Fruit fly (Drosophila melanogaster): ENCODE data around the gene CG13928.
A peak's percentile ranks its signal among the peaks of the same experiment; 100 is the strongest.

CG13928 gene

dm6 chr3L:1644920-1645567 lies 16.9 kb upstream of the CG13928 start, which contains the start of the genes alphaCOP and CG13919:
Gene alphaCOP, minus strand, starts transcription at chr3L:1645199.
Gene CG13919, plus strand, starts transcription at chr3L:1645467.
- TF ChIP-seq pdm3 (GFP tag; optimal IDR thresholded peaks at IDR 0.05) (peak; percentile 98), CG1621 (tag; optimal IDR thresholded peaks at IDR 0.05) (peak; percentile 95), topi (GFP tag; optimal IDR thresholded peaks at IDR 0.05) (peak; percentile 98), net (GFP tag; optimal IDR thresholded peaks at IDR 0.05) (peak; percentile 96), fd59A (GFP tag; optimal IDR thresholded peaks at IDR 0.05) (peak; percentile 96), Eip93F (GFP tag; optimal IDR thresholded peaks at IDR 0.05) (no peak), Sox102F (GFP tag; optimal IDR thresholded peaks at IDR 0.05) (peak; percentile 97), acj6 (GFP tag; optimal IDR thresholded peaks at IDR 0.05) (peak; percentile 99), CG3032 (tag; optimal IDR thresholded peaks at IDR 0.05) (peak; percentile 97), CG6808 (GFP tag; optimal IDR thresholded peaks at IDR 0.05) (peak; percentile 91), CG8319 (GFP tag; optimal IDR thresholded peaks at IDR 0.05) (peak; percentile 96), lz (GFP tag; optimal IDR thresholded peaks at IDR 0.05) (peak; percentile 98), CG16779 (tag; optimal IDR thresholded peaks at IDR 0.05) (peak; percentile 91), Sox15 (GFP tag; optimal IDR thresholded peaks at IDR 0.05) (peak; percentile 97), CG31627 (GFP tag; optimal IDR thresholded peaks at IDR 0.05) (peak; percentile 98), CG11902 (GFP tag; optimal IDR thresholded peaks at IDR 0.05) (peak; percentile 91), Smox (GFP tag; optimal IDR thresholded peaks at IDR 0.05) (peak; percentile 97), CG15336 (GFP tag; IDR thresholded peaks at IDR 0.05) (peak; percentile 99), CG11762 (GFP tag; optimal IDR thresholded peaks at IDR 0.05; ENCODE audit: insufficient read depth) (peak; percentile 94), Hr4 (GFP tag; optimal IDR thresholded peaks at IDR 0.05) (peak; percentile 98), Sox14 (GFP tag; optimal IDR thresholded peaks at IDR 0.05) (peak; percentile 98), dsx (GFP tag; optimal IDR thresholded peaks at IDR 0.05; ENCODE audit: poor library complexity, severe bottlenecking) (peak; percentile 98), CG8119 (GFP tag; IDR thresholded peaks at IDR 0.05) (peak; percentile 99), CG10631 (GFP tag; optimal IDR thresholded peaks at IDR 0.05) (peak; percentile 98), fkh (GFP tag; optimal IDR thresholded peaks at IDR 0.05) (peak; percentile 94), CG6163 (GFP tag; IDR thresholded peaks at IDR 0.05) (peak; percentile 93), CG3919 (GFP tag; optimal IDR thresholded peaks at IDR 0.05) (peak; percentile 96), CG6792 (GFP tag; optimal IDR thresholded peaks at IDR 0.05) (peak; percentile 97), Hr38 (GFP tag; optimal IDR thresholded peaks at IDR 0.05) (peak; percentile 70), spab (GFP tag; optimal IDR thresholded peaks at IDR 0.05) (peak; percentile 89), CG8632 (GFP tag; optimal IDR thresholded peaks at IDR 0.05) (peak; percentile 98), cyc (GFP tag; optimal IDR thresholded peaks at IDR 0.05) (peak; percentile 96), Blimp-1 (GFP tag; optimal IDR thresholded peaks at IDR 0.05) (peak; percentile 83), CG34406 (GFP tag; optimal IDR thresholded peaks at IDR 0.05) (peak; percentile 97), CG6854 (GFP tag; optimal IDR thresholded peaks at IDR 0.05) (peak; percentile 82), achi (GFP tag; optimal IDR thresholded peaks at IDR 0.05) (peak; percentile 97), CG9139 (GFP tag; optimal IDR thresholded peaks at IDR 0.05) (peak; percentile 95), Ets21C (GFP tag; optimal IDR thresholded peaks at IDR 0.05) (peak; percentile 95), Ets96B (tag; optimal IDR thresholded peaks at IDR 0.05) (peak; percentile 95), Lpt (GFP tag; optimal IDR thresholded peaks at IDR 0.05) (peak; percentile 97), fd85E (GFP tag; optimal IDR thresholded peaks at IDR 0.05) (no peak), CG7368 (GFP tag; optimal IDR thresholded peaks at IDR 0.05) (peak; percentile 91), vri (GFP tag; optimal IDR thresholded peaks at IDR 0.05) (no peak), Hr39 (GFP tag; optimal IDR thresholded peaks at IDR 0.05) (peak; percentile 97), CG10669 (GFP tag; optimal IDR thresholded peaks at IDR 0.05) (peak; percentile 96), dac (GFP tag; optimal IDR thresholded peaks at IDR 0.05) (peak; percentile 91), salr (GFP tag; optimal IDR thresholded peaks at IDR 0.05) (peak; percentile 94), Gug (GFP tag; IDR thresholded peaks at IDR 0.05) (peak; percentile 96), CG4318 (GFP tag; optimal IDR thresholded peaks at IDR 0.05) (no peak), CG11294 (GFP tag; IDR thresholded peaks at IDR 0.05) (peak; percentile 97), OdsH (GFP tag; optimal IDR thresholded peaks at IDR 0.05) (peak; percentile 99)

All from whole organism, prepupa.